Worm (Caenorhabditis elegans): Measurements from ENCODE around the gene T07H3.7.
"Not testable (repeated sequence)": the region's sequence is repeated elsewhere in the genome, so short reads cannot be mapped to it uniquely, and the experiment has no call there.

ce11 chrII:1540628-1541027, 49.1 kb downstream of the T07H3.7 start, which contains the start of gene poml-4:
- not testable (repeated sequence) for TF ChIP-seq tbp1 (GFP tag; optimal IDR thresholded peaks at IDR 0.05); ama-1 (optimal IDR thresholded peaks at IDR 0.05); ama-1 (GFP tag; optimal IDR thresholded peaks at IDR 0.05); B0336.3 (GFP tag; IDR thresholded peaks at IDR 0.05); ztf-25 (GFP tag; IDR thresholded peaks at IDR 0.05); C06A6.2 (GFP tag; conservative IDR thresholded peaks at IDR 0.05); attf-3 (GFP tag; conservative IDR thresholded peaks at IDR 0.05); nhr-90 (tag; optimal IDR thresholded peaks at IDR 0.05)
